Worm (Caenorhabditis elegans) whole organism, dauer: Measurements from ENCODE around the gene Y54G2A.77.
"Not testable (repeated sequence)": the region's sequence is repeated elsewhere in the genome, so short reads cannot be mapped to it uniquely, and the experiment has no call there.

Experiments used
- unc-62 ChIP-seq: sonication (generic microtip); optimal IDR thresholded peaks from 2 replicates; lab custom pipeline; 2017; ENCODE audit warnings: missing biosample characterization, missing genetic modification reagents, missing genetic modification characterization

The Y54G2A.77 gene

DNA sequence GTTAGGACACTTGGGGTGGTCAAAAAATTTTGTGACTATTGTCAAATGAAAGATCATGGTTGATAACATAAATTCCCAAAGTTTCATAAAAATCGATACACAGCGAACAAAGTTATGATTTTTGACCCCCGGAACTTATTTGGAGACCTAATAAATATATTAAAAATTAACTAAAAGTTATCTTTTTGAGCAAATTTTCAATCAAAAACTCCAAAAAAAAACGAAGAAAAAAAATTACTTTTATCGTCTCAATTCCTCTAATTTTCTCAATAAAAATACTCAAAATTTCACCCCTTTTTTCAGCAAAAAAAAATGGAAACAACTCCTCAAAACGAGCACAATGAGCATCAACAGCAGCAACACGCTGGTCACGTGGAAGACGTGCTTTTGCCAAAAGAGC is 25.9 kb downstream of the Y54G2A.77 start, which contains the start of gene atln-1:
TSS of gene atln-1 (plus strand) at position 301 of the 400 bp plus-strand sequence.
- TF ChIP-seq unc-62 (GFP tag; lab: Kevin White, UChicago), result not testable (repeated sequence)

DNA sequence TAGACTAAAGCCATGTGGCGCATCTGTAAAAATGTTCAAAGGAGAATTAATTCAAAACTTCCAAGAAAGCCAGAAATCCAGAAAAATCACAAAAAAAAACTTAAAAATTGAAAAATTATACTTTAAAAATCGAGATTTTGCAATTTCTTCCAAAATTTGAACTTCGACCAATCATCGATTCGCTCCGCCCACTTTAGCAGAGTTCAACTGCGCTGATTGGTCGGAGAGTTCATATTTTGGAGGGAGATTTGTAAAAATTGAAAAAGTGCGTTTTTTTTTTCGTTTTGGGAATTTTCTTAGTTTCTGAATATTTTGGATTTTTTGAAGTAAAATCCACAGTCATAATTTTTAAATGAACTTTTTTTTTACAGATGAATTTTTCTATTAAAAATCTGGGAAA is 31.5 kb downstream of the Y54G2A.77 start:
- TF ChIP-seq unc-62 (GFP tag; lab: Kevin White, UChicago), result no peak

DNA sequence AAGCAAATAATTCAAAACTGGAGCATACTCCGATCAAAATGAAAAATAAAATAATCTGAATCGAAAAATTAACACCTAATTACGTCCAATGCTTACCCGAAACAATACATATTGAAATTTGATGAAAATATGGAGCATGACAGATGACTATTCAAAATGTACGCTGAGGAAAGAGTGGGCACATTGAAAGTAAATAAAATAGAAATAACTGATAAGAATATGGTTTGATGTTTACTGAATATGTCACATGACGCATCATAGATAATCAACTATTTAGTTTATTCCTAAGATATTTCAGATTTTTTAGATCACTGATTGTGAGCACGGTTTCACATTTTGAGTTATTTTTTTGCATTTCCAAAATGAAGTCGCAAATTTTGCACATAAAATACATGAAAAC is 35.9 kb downstream of the Y54G2A.77 start, which contains the start of gene Y54G2A.52:
TSS of gene Y54G2A.52 (minus strand) at position 348 of the 400 bp plus-strand sequence.
- TF ChIP-seq unc-62 (GFP tag; lab: Kevin White, UChicago), result no peak

DNA sequence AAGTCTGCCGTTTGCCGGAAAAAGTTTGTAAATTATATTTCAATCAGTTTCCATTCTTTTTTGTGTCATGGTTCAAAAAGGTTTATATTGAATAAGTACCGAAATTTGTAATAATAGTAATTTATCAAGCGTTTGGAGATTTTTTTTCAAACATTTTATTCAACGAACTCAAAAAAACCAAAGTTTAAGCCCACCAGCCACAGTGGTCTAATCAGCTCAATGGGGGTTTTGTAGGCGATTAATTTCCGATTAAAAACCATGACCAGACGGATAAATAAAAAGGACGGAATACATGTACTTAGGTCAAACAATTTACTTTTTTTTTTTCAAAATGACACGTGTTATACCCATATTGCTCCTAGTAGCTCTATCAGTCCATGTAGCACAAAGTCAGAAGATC is 36.9 kb downstream of the Y54G2A.77 start, which contains the start of gene Y54G2A.10:
TSS of gene Y54G2A.10 (plus strand) at position 301 of the 400 bp plus-strand sequence.
- no peak for TF ChIP-seq unc-62 (GFP tag; lab: Kevin White, UChicago)

DNA sequence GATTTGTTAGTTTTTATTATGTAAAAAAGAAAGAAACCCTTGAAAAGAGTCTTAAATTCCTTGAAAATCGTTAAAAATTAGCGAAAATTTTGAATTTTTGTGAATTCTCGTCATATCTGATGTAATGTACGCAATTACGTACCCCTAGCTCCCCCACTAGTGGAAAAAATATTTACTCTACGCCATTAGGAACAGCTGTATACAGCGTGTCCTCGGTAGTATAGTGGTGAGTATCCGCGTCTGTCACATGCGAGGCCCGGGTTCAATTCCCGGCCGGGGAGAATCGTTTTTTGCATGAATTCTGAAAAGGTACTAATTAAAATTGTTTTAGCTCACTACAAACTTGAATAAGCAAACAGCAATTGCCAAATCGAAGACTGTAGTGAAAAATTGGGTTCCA is 37.4 kb downstream of the Y54G2A.77 start:
- TF ChIP-seq unc-62 (GFP tag; lab: Kevin White, UChicago), result no peak

DNA sequence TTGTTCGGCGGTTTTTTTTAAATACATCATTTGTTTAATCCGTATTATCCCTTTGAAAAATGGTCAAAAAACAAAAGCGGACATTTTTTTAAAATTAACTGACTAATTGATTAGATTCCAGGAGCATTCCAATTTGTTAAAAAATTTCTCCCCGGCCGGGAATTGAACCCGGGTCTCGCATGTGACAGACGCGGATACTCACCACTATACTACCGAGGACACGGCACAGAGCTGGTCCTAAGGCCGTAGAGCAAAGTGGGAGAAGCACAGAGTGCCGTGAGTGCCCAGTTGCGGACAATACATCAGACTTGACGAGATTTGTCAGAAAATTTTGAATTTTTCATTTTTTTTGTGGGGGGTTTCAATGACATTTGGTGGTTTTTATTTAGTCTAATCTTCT is 38.5 kb downstream of the Y54G2A.77 start:
- TF ChIP-seq unc-62 (GFP tag; lab: Kevin White, UChicago), result no peak

DNA sequence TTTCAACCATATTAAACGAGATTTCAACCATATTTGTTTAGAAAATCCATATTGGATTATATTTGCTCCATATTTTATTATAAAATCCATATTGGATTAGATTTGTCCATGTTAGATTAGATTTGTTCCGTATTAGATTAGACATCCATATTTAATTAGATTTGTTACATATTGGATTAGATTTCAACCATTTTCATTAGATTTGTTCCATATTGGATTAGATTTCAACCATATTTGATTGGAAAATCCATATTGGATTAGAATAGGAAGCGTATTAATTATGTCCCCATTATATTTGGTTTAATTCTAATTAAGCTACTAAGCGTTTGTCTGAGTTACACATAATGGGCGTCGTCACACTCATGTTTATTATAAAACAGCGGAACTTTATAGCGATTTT is 39.1 kb downstream of the Y54G2A.77 start, which contains the start of gene Y54G2A.44:
TSS of gene Y54G2A.44 (plus strand) at position 301 of the 400 bp plus-strand sequence.
- not testable (repeated sequence) for TF ChIP-seq unc-62 (GFP tag; lab: Kevin White, UChicago)

DNA sequence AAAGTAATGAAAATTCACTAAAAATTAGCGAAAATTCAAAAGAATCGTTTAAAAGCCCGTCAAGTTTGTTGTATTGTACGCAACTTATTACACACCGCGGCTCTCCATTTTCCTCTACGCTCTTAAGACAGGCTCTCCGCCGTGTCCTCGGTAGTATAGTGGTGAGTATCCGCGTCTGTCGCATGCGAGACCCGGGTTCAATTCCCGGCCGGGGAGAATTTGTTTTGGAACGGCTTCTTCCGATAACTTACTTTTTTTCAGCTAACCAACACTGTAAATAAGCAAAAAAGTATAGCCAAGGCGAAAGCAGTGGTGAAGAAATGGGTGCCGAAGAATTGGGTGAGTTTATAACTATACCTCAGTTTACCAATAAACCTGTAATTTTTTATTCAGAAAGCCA is 39.7 kb downstream of the Y54G2A.77 start:
- no peak for TF ChIP-seq unc-62 (GFP tag; lab: Kevin White, UChicago)

DNA sequence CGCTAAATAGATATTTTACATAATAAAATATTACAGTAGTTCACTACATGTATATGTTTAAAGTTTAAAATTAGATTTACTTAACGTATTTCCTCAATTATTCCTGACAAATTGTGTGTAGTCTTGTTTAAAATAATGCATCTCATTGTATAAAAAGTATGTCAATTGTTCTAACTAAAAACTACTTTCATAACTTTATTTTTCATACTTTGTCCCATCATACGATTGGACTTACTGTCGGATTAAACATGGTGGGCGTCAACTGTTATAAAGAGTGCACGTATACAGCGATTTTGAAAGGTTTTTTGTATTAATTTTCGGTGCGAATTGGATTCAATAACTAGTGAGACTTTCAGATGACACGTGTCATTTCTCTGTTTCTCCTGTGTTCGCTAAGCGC is 41.2 kb downstream of the Y54G2A.77 start, which contains the start of gene Y54G2A.32:
TSS of gene Y54G2A.32 (plus strand) at position 301 of the 400 bp plus-strand sequence.
- TF ChIP-seq unc-62 (GFP tag; lab: Kevin White, UChicago), result no peak

DNA sequence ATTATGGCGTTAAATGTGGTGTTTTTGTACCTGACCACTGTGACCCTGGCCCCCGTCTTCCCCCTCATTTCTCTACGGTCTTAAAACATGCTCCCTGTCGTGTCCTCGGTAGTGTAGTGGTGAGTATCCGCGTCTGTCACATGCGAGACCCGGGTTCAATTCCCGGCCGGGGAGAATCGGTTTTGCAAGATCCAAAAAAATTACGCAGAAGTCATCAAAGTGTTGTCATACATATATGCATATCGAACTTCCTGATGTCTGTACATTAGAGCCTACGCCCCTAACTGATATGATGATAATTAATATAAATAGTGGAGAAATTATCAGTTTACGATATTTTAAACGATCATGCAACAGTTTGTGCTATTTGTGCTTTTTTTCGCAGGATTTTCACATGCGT is 43.0 kb downstream of the Y54G2A.77 start, which contains the start of gene Y54G2A.45:
TSS of gene Y54G2A.45 (plus strand) at position 333 of the 400 bp plus-strand sequence.
- TF ChIP-seq unc-62 (GFP tag; lab: Kevin White, UChicago), result no peak

DNA sequence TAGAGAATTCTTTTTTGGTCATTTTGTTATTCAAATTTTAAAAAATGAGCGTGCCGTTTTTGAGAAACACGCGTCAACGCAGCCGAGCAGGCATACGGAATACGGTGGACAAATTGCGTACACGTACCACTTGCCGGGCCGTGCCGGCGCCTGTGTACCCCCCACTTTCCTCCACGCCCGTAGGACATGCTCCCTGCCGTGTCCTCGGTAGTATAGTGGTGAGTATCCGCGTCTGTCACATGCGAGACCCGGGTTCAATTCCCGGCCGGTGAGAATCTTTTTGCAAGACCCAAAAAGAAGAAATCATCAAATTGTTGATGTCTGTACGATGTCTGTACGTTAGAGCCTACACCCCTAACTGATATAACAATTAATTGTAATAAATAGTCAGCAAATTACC is 45.7 kb downstream of the Y54G2A.77 start:
- no peak for TF ChIP-seq unc-62 (GFP tag; lab: Kevin White, UChicago)

DNA sequence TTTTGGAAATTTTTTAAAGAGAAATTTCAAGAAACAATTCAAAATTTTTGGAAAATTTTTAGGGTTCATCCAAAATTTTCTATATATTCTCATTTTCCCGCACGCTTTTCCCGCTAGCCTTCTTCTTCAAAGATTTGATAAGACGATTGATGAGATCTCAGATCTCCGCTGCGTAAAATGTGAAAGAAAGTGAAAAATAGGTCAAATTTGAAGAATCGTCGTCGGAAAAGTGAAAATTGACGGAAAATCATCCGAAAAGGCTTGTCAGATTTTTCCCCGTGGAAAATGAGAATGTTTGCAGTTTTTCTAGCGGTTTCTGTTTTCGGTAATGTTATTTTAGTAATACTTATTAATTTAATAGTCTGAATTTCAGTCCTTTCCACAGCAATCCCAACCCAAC is 46.7 kb downstream of the Y54G2A.77 start, which contains the start of gene Y54G2A.76:
TSS of gene Y54G2A.76 (plus strand) at position 203 of the 400 bp plus-strand sequence.
- no peak for TF ChIP-seq unc-62 (GFP tag; lab: Kevin White, UChicago)
